Fruit fly (Drosophila melanogaster): ENCODE results near the gene spn-E.

DNA sequence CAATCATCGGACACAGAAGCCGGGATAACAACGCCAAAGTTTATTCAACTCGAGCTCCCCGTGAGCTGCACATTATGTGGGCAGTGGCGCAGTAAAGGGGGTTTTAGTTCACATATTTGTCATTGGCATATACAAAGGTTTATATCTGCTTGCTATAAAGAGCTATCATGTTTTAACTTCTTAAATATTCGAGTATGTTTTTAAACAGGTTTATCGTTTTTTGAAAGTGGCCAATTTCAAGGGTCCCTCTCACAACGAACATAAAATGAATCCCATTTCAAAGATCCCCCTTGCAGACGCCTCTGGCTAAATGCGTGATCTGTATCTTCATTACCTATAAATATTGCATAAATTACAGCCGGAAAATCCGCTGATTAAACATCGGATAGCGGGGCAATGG is 9.7 kb upstream of the spn-E start:
- TF ChIP-seq dsf (GFP tag; optimal IDR thresholded peaks at IDR 0.05; ENCODE audit: borderline replicate concordance) (no peak), Hr78 (GFP tag; optimal IDR thresholded peaks at IDR 0.05) (no peak), Myc (optimal IDR thresholded peaks at IDR 0.05) (no peak), fru (GFP tag; optimal IDR thresholded peaks at IDR 0.05) (peak; percentile 58), h (GFP tag; optimal IDR thresholded peaks at IDR 0.05) (peak; percentile 48), lola (GFP tag; optimal IDR thresholded peaks at IDR 0.05) (no peak), Hr83 (GFP tag; optimal IDR thresholded peaks at IDR 0.05; ENCODE audit: poor library complexity, severe bottlenecking) (no peak), psq (GFP tag; optimal IDR thresholded peaks at IDR 0.05) (peak; percentile 43), Abd-B (GFP tag; optimal IDR thresholded peaks at IDR 0.05) (no peak)
